Fruit fly (Drosophila melanogaster) Kc167 (cell line): ENCODE data around the gene CG31007.

Experiments used
- Myc ChIP-seq: fragments of >200 bp; optimal IDR thresholded peaks from 2 replicates; lab custom pipeline; 2017; ENCODE audit warnings: missing external identifiers
- Sin3A ChIP-seq: fragments of >200 bp; optimal IDR thresholded peaks from 2 replicates; lab custom pipeline; 2018; ENCODE audit warnings: missing external identifiers
- h ChIP-seq: fragments of >200 bp; optimal IDR thresholded peaks from 3 replicates; lab custom pipeline; 2018; ENCODE audit warnings: missing external identifiers
- insv ChIP-seq: fragments of >200 bp; optimal IDR thresholded peaks from 3 replicates; lab custom pipeline; 2018; ENCODE audit warnings: missing external identifiers
- psq ChIP-seq: fragments of >200 bp; optimal IDR thresholded peaks from 2 replicates; lab custom pipeline; 2017; ENCODE audit warnings: missing external identifiers
- ttk ChIP-seq: sonication (Bioruptor generic); optimal IDR thresholded peaks from 2 replicates; lab custom pipeline; 2017; ENCODE audit warnings: missing external identifiers

CG31007 gene

DNA sequence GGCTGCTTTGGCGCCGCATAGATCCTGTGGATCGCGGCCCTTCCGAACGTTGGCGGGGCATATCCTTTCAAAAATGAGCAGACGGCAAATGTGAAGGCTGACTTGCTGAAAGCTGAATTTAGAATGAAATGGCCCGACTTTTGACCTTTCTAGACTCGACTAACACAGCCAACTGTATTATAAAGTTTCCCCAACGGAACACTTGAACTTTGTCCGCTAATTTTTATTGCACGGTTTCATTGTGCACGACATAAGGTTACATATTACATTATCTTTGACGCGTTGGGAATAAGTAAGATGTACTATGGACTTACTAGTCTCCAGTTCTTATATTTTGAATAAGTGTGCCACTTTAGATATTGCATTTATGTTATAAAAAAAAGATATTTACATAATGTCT lies at the start of gene CG31007:
CG31007 (minus strand) TSS at position 101 of the 400 bp plus-strand sequence.
- TF ChIP-seq psq = no peak
- TF ChIP-seq h (lab: Kevin White, UChicago) = no peak
- TF ChIP-seq insv (lab: Kevin White, UChicago) = no peak
- no peak for TF ChIP-seq ttk (lab: Kevin White, UChicago)

DNA sequence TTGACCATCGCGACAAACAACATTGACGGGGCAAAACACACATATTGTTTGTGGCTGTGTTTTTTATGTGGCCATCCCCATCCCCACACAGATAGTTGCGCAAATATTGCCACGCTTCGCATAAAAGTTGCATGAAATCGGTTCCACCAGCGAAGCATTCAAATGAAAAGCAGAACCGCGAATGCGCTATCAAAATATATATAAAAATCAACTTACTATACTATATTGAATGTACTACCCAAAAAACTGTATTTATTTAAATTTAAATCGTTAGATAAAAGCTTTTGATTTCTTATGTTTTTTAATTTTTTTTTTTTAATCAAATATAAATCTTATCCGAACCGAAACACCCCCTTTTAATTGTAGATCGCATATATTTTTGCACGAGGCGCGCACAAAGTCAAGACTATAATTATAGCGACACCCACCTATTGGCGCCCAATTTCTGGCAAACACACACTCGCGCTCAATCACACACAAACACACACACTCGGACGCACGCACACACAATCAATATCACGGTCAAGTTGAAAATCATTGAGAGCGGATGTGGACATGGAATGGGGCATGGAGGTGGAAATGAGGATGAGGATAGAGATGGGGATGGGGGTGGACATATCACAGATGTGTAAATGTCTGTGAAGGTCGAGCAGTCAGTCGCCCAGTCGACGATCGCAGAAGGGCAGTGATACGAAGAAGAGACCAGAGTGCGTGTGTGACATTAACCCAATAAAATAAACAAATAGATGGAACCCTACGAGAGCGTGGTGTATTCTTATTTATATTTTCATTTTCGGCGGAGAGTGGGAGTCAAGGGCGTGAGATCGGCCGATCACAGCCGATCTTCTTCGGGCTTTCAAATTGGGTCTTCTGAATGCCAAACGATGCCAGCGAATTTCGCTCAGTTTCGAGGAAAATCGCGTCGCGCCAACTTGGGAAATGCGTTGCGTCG lies 46.5 kb upstream of the CG31007 start, which contains the start of gene CanA1:
CanA1 (plus strand) TSS at position 902 of the 952 bp plus-strand sequence.
- TF ChIP-seq insv (lab: Kevin White, UChicago) (no peak), Myc (lab: Kevin White, UChicago) (no peak), ttk (lab: Kevin White, UChicago) (no peak), h (lab: Kevin White, UChicago) (no peak)

DNA sequence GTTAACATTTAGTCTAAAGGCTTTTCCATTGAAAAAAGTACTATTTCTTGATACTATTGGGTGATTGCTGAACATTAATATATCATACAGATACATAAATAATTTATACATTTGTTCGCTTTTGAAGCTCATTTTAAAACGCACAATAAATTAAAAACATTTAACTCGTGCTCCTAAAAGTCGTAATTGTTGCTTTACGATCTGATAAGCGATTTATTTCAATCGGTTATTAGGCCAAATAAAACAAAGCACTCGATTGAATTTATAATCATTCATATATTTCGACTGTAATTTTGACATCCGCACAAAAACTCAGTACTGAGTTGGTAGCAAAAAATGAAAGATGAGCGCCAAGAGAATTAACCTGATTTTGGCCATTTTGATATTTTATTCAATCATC lies 42.8 kb upstream of the CG31007 start, which contains the start of gene CG33773:
CG33773 (plus strand) TSS at position 301 of the 400 bp plus-strand sequence.
- TF ChIP-seq insv (lab: Kevin White, UChicago) (no peak), h (lab: Kevin White, UChicago) (no peak), ttk (lab: Kevin White, UChicago) (no peak), Sin3A (lab: Kevin White, UChicago) (no peak), psq (no peak)

DNA sequence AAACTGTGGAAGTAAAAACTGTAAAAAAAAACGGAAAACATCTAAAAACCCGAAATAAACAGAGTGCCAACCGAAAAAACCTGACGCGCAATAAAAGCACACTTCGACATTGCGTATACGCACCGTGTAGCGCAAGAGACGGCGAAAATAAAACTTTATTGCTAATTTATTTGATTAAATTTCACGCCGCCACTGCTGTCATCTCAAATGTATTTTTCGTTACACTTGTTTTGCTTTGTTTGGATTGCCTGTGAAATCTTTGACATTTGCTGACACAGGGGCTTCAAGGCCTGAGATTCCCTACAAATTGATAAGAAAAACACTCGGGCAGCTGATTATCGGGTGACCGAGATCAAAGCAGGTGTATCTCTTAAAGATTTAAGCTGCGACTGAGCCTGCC lies 28.5 kb upstream of the CG31007 start:
- TF ChIP-seq Sin3A (lab: Kevin White, UChicago) (no peak), ttk (lab: Kevin White, UChicago) (no peak), Myc (lab: Kevin White, UChicago) (no peak), insv (lab: Kevin White, UChicago) (no peak), psq (no peak), h (lab: Kevin White, UChicago) (no peak)

DNA sequence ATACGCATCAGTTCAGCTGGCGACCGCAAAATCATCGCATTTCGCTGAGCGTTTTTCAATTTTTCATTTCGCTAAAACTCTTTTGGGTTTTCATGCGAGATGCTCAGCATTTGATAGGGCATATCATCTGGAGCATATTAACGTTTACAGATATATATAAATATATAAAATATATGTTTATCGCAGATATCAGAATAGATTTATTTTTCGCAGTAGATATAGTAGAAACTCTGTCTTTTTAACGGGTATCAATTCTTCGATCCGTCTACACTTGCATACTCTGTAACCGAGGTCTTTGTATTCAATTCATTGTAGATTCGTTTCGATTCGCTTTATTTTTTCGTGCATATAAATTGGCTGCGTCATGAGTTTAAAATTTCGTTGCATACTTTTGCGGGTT lies 27.4 kb upstream of the CG31007 start:
- TF ChIP-seq Myc (lab: Kevin White, UChicago) = no peak

DNA sequence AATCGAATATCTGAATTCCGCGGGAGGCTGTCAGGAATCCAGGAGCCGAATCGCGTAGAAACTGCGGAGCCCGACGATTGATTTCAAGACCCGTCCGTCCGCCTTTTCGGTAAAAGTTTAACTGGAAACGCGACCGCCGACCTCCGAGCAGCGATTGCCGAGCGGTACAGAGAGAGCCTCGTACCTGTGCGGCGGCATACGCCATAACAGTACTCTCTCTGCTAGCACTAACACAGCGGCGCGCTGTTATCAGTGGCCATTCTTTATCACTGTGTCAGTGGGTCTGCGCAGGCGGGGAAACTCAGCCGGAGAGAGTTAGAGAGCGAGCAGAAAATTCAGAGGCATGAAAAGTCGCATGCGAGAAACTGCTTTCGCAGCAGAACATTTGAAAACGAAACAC lies 24.5 kb upstream of the CG31007 start, which contains the start of gene 5-HT7:
5-HT7 (minus strand) TSS at position 161 of the 400 bp plus-strand sequence.
- TF ChIP-seq h (lab: Kevin White, UChicago) (no peak), Myc (lab: Kevin White, UChicago) (no peak), insv (lab: Kevin White, UChicago) (no peak), ttk (lab: Kevin White, UChicago) (no peak), psq (no peak), Sin3A (lab: Kevin White, UChicago) (no peak)

DNA sequence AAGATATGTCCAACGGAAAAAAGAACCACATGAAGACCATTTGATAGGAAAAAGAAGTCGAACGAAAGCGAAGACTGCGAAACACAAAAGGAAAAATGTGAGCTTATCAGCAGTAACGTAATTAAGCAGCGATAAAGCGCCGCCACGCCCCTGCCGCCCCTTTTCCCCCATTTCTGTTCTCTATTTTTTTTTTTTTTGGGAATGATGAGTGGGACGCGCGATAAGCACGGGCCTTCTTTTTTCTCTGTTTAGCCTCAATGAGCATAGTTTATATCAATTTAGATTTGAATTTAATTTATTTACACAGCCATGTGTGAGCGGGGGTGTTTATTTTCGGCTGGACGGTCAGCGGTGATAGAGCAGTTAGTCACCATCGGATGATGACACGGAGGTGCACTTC lies 17.8 kb upstream of the CG31007 start:
- TF ChIP-seq h (lab: Kevin White, UChicago) (no peak), insv (lab: Kevin White, UChicago) (no peak), ttk (lab: Kevin White, UChicago) (no peak), Myc (lab: Kevin White, UChicago) (no peak), psq (no peak), Sin3A (lab: Kevin White, UChicago) (no peak)

DNA sequence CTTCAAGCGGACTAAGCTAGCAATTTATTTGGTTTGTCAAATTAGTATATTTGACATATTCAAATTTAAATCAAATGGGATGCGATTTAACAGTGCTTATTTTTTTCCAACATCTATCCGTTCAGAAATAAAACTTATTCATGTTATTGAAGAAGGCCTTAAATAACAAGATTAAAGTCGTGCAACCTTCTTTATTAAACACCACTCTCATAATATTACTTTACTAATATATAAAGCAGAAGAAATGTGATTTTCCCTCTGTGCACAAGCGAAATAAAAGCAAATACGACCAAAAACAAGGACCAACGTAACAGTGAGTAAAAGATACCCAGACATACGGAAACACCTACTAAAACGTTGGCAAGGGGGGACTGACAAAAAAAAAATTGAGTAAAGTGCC lies 14.3 kb upstream of the CG31007 start:
- TF ChIP-seq ttk (lab: Kevin White, UChicago) = no peak
- TF ChIP-seq Myc (lab: Kevin White, UChicago) = no peak
- no peak for TF ChIP-seq Sin3A (lab: Kevin White, UChicago)
- no peak for TF ChIP-seq h (lab: Kevin White, UChicago)
- no peak for TF ChIP-seq psq
- TF ChIP-seq insv (lab: Kevin White, UChicago) = no peak

DNA sequence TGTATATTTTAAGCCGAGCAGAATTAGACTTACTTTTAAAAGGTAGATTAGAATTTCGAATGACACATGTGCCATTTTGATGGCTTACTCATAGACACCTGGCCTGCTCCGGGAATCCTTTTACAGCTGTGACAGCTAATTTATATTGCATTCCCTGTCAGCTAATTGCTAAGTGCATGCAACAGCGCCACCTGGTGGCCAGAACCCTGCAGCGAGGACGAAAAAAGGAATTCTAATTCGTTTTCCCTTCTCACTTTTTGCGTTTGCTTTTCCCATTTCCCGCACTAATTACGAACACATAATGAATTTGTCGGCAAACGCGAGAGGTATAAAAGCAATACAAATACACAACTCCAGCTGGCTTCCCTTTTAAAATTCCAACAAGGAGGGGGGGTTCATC lies 2.3 kb downstream of the CG31007 start, which contains the start of gene CG31008:
CG31008 (minus strand) TSS at position 59 of the 400 bp plus-strand sequence.
- TF ChIP-seq ttk (lab: Kevin White, UChicago) (no peak), h (lab: Kevin White, UChicago) (no peak), insv (lab: Kevin White, UChicago) (no peak), Myc (lab: Kevin White, UChicago) (no peak), psq (no peak), Sin3A (lab: Kevin White, UChicago) (no peak)

DNA sequence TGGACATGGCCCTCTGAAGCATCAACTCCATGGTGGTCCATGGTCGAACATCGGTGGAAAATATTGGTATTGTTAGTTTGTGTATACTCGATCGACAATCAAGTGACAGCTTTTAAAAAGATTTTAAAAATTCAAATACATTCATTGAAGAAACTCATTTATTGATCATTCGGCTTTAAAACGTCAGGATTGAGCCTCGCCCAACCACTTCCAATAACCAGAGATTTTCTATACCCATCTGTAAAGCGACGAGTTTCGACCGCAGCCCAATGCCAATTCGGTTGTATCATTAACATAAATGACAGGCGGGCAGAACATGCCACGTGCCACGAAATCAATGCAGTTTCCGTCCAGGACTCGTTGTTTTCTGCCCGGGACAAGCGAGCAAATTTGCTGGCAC lies 28.0 kb downstream of the CG31007 start, which contains the start of gene Ctr1C:
Ctr1C (minus strand) TSS at position 101 of the 400 bp plus-strand sequence.
- no peak for TF ChIP-seq Myc (lab: Kevin White, UChicago)
- no peak for TF ChIP-seq psq
- no peak for TF ChIP-seq Sin3A (lab: Kevin White, UChicago)
- no peak for TF ChIP-seq h (lab: Kevin White, UChicago)
- no peak for TF ChIP-seq insv (lab: Kevin White, UChicago)
- no peak for TF ChIP-seq ttk (lab: Kevin White, UChicago)

DNA sequence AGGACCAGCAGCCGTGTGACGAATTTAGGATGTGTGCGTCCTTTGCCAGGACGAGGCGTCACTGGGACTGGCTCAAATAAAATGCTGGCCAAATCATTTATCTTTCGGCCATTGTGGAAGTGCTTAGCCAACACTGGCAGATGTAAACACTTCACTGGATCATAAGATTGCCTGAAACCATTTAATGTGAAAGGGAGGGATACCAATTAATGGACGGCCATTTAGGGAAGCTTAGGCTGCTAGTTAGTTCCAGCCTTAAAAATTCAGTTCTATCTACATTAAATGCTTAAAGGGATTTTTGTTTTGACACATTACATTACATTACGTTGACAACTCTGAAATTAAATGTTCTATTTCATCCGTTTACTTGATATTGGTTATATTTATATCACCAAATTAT lies 32.9 kb downstream of the CG31007 start, which contains the start of gene CG15548:
CG15548 (plus strand) TSS at position 301 of the 400 bp plus-strand sequence.
- no peak for TF ChIP-seq insv (lab: Kevin White, UChicago)
- TF ChIP-seq ttk (lab: Kevin White, UChicago) = no peak
- TF ChIP-seq Myc (lab: Kevin White, UChicago) = no peak
- no peak for TF ChIP-seq psq
- TF ChIP-seq Sin3A (lab: Kevin White, UChicago) = no peak
- TF ChIP-seq h (lab: Kevin White, UChicago) = no peak

DNA sequence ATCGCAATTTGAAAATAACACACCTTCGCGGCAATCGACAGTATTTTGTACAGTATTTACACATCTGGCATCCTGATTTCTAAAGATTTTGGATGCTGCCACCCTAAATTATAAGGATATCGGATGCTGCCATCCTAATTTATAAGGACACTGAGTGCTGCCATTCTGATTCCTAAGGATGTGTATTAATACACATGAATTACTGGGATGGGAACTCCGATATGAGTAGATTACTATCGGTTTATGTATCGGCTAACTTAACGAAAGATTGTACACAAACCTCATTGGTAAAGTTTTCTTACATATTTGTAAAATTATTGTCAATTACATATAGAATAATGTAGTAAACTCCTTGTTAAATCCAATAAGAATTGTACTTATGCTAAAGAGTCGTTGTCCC lies 45.9 kb downstream of the CG31007 start:
- TF ChIP-seq ttk (lab: Kevin White, UChicago) = no peak
- TF ChIP-seq Sin3A (lab: Kevin White, UChicago) = no peak
- TF ChIP-seq insv (lab: Kevin White, UChicago) = no peak
- no peak for TF ChIP-seq Myc (lab: Kevin White, UChicago)
- no peak for TF ChIP-seq h (lab: Kevin White, UChicago)
- TF ChIP-seq psq = no peak
